Worm (Caenorhabditis elegans) whole organism, L1 larva: ENCODE data around the gene clec-185.

Experiments
- aha-1 ChIP-seq: fragments of 150-350 bp; optimal IDR thresholded peaks from 2 replicates; lab custom pipeline; 2014; ENCODE audit warnings: missing biosample characterization, missing genetic modification characterization
- aly-2 ChIP-seq: fragments of 150-350 bp; optimal IDR thresholded peaks from 2 replicates; lab custom pipeline; 2014; ENCODE audit warnings: missing biosample characterization, missing genetic modification characterization
- ceh-82 ChIP-seq, 3 experiments: fragments of 150-350 bp in 1 of 3; sonication (generic microtip) in 2 of 3; optimal IDR thresholded peaks; 2 replicates each; lab custom pipeline; 2014 to 2017; ENCODE audit warnings: missing biosample characterization in 3 of 3, missing genetic modification characterization in 3 of 3
- ceh-90 ChIP-seq: sonication (generic microtip); optimal IDR thresholded peaks from 2 replicates; lab custom pipeline; 2016; ENCODE audit warnings: missing genetic modification characterization, missing compliant biosample characterization
- fkh-10 ChIP-seq: sonication (generic microtip); optimal IDR thresholded peaks from 2 replicates; lab custom pipeline; 2017; ENCODE audit warnings: missing biosample characterization, missing genetic modification reagents, missing genetic modification characterization
- fos-1 ChIP-seq: fragments of 150-350 bp; optimal IDR thresholded peaks from 2 replicates; lab custom pipeline; 2014; ENCODE audit warnings: missing biosample characterization, missing genetic modification characterization
- lin-13 ChIP-seq: fragments of 150-350 bp; optimal IDR thresholded peaks from 2 replicates; lab custom pipeline; 2014; ENCODE audit warnings: missing biosample characterization, missing genetic modification reagents, missing genetic modification characterization
- nhr-237 ChIP-seq: fragments of 150-350 bp; optimal IDR thresholded peaks from 2 replicates; lab custom pipeline; 2014; ENCODE audit warnings: missing biosample characterization, missing genetic modification characterization
- nhr-28 ChIP-seq: fragments of 150-350 bp; optimal IDR thresholded peaks from 2 replicates; lab custom pipeline; 2014; ENCODE audit warnings: missing biosample characterization, missing genetic modification characterization
- nhr-77 ChIP-seq: fragments of 150-350 bp; optimal IDR thresholded peaks from 2 replicates; lab custom pipeline; 2014; ENCODE audit warnings: missing biosample characterization, missing genetic modification characterization
- nhr-85 ChIP-seq: sonication (generic microtip); peaks from one replicate; lab custom pipeline; 2016; ENCODE audit warnings: missing genetic modification characterization, inconsistent platforms, missing compliant biosample characterization
- snpc-4 ChIP-seq: fragments of 150-350 bp; optimal IDR thresholded peaks from 2 replicates; lab custom pipeline; 2014; ENCODE audit warnings: missing biosample characterization, missing genetic modification characterization
- unc-62 ChIP-seq: fragments of 150-350 bp; optimal IDR thresholded peaks from 2 replicates; lab custom pipeline; 2014; ENCODE audit warnings: missing biosample characterization, missing genetic modification reagents, missing genetic modification characterization
- zag-1 ChIP-seq: fragments of 150-350 bp; optimal IDR thresholded peaks from 2 replicates; lab custom pipeline; 2014; ENCODE audit warnings: missing biosample characterization, missing genetic modification characterization

DNA sequence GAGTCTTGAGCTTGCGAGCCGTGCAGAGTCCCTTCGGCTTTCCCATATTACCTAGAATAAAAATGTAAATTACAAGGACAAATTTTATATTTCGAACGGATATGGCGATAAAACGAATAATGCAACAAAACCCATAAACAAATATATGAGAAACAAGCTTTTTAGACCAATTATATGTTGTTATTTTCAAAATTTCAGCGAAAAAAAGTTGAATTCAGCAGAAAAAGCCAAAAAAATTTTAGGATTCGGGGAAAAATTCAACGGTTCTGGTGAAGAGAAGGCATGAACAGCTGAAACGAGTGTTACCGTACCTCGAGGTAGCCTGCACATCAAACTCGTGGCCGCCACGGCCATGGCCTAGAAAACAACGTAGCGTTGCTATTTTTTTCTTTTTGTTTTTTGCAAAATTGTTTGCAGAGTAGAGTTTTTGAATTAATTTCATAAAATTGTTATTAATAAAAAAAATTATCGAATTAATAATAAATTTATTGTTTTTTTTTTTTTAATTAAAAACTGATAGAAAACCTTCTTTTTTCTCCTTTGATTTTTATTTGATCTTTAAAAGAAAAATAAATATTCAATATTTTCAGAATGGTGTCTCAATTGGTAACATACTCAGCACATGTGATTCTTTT, 47.3 kb upstream of the clec-185 start, which contains the start of the genes rps-23 and dpm-3:
- TF ChIP-seq ceh-90 (tag; lab: Kevin White, UChicago) (peak; percentile 85), nhr-237 (tag; lab: Kevin White, UChicago) (peak; percentile 62), nhr-77 (peak; percentile 84), unc-62 (GFP tag; lab: Kevin White, UChicago) (no peak), ceh-82 (tag; optimal IDR thresholded peaks at IDR 0.05; lab: Kevin White, UChicago) (peak; percentile 91 to 98 (median 93)), fos-1 (tag; lab: Kevin White, UChicago) (peak; percentile 91), nhr-28 (tag; lab: Kevin White, UChicago) (no peak), snpc-4 (peak; percentile 75), lin-13 (GFP tag; lab: Kevin White, UChicago) (peak; percentile 93), nhr-85 (tag; lab: Kevin White, UChicago) (peak; percentile 97), fkh-10 (peak; percentile 81), aly-2 (tag; lab: Kevin White, UChicago) (peak; percentile 81), aha-1 (peak; percentile 37), zag-1 (peak; percentile 65)
